Fruit fly (Drosophila melanogaster) whole organism, adult: ENCODE data around the gene Prp4k.

ENCODE experiments used
- CG11617 ChIP-seq: fragments of 200-800 bp; sonication (Bioruptor generic); optimal IDR thresholded peaks from 2 replicates; lab custom pipeline; 2017; ENCODE audit warnings: mild to moderate bottlenecking, missing biosample characterization, missing genetic modification reagents, missing genetic modification characterization
- CG12768 ChIP-seq: fragments of 200-800 bp; sonication (Bioruptor generic); optimal IDR thresholded peaks from 2 replicates; lab custom pipeline; 2017; ENCODE audit warnings: missing biosample characterization, missing genetic modification characterization, mild to moderate bottlenecking, moderate library complexity, missing genetic modification reagents
- CG14711 ChIP-seq: fragments of 200-800 bp; sonication (Bioruptor generic); optimal IDR thresholded peaks from 2 replicates; lab custom pipeline; 2018; ENCODE audit warnings: missing biosample characterization, mild to moderate bottlenecking, missing genetic modification characterization, moderate library complexity
- CG33017 ChIP-seq: fragments of 200-800 bp; sonication (Bioruptor generic); optimal IDR thresholded peaks from 2 replicates; lab custom pipeline; 2018; ENCODE audit warnings: missing biosample characterization, mild to moderate bottlenecking, missing genetic modification characterization, moderate library complexity
- CG7045 ChIP-seq: fragments of 200-800 bp; sonication (Bioruptor generic); optimal IDR thresholded peaks from 2 replicates; lab custom pipeline; 2017; ENCODE audit warnings: missing biosample characterization, mild to moderate bottlenecking, missing genetic modification characterization
- Crg-1 ChIP-seq: fragments of 200-800 bp; sonication (Bioruptor generic); optimal IDR thresholded peaks from 2 replicates; lab custom pipeline; 2016; ENCODE audit warnings: missing biosample characterization, missing genetic modification characterization
- bab1 ChIP-seq: fragments of 200-800 bp; sonication (Bioruptor generic); optimal IDR thresholded peaks from 3 replicates; lab custom pipeline; 2019; ENCODE audit warnings: missing biosample characterization, mild to moderate bottlenecking, missing genetic modification characterization, moderate library complexity
- cnc ChIP-seq, 2 experiments: fragments of >200 bp; optimal IDR thresholded peaks; 2 replicates each; lab custom pipeline; 2017
- pad ChIP-seq: fragments of 200-800 bp; sonication (Bioruptor generic); optimal IDR thresholded peaks from 3 replicates; lab custom pipeline; 2017; ENCODE audit warnings: missing biosample characterization, missing genetic modification characterization, mild to moderate bottlenecking, moderate library complexity, missing genetic modification reagents
- toe ChIP-seq: fragments of 200-800 bp; sonication (Bioruptor generic); optimal IDR thresholded peaks from 2 replicates; lab custom pipeline; 2016; ENCODE audit warnings: missing biosample characterization, missing genetic modification characterization

dm6 chr3L:166789-167132 is 44.5 kb downstream of the Prp4k start:
- TF ChIP-seq CG33017 (tag; lab: Kevin White, UChicago): no peak
- TF ChIP-seq cnc (optimal IDR thresholded peaks at IDR 0.05; lab: Kevin White, UChicago): no peak
- TF ChIP-seq bab1: no peak
- TF ChIP-seq CG7045: no peak
- no peak for TF ChIP-seq CG11617 (GFP tag; lab: Kevin White, UChicago)
- no peak for TF ChIP-seq Crg-1
- TF ChIP-seq CG14711 (tag; lab: Kevin White, UChicago): no peak
- TF ChIP-seq CG12768: no peak
- no peak for TF ChIP-seq pad (GFP tag; lab: Kevin White, UChicago)
- TF ChIP-seq toe: no peak
